Fruit fly (Drosophila melanogaster): ENCODE measurements around the gene wnd.

The wnd gene

dm6 chr3L:19590422-19590821 lies 45.2 kb downstream of the wnd start, which contains the start of gene CG14100 (continued):
- TF ChIP-seq ewg (GFP tag; optimal IDR thresholded peaks at IDR 0.05) (peak; percentile 100), Neu2 (GFP tag; optimal IDR thresholded peaks at IDR 0.05; ENCODE audit: borderline replicate concordance) (peak; percentile 100), cato (GFP tag; optimal IDR thresholded peaks at IDR 0.05; ENCODE audit: borderline replicate concordance) (peak; percentile 100), Asciz (GFP tag; optimal IDR thresholded peaks at IDR 0.05) (peak; percentile 100), hb (GFP tag; IDR thresholded peaks at IDR 0.05; ENCODE audit: partially characterized antibody) (no peak), HmgZ (tag; optimal IDR thresholded peaks at IDR 0.05) (peak; percentile 100), tna (GFP tag; IDR thresholded peaks at IDR 0.05; ENCODE audit: partially characterized antibody) (no peak), zf30C (GFP tag; optimal IDR thresholded peaks at IDR 0.05) (peak; percentile 90), CG15011 (GFP tag; optimal IDR thresholded peaks at IDR 0.05) (peak; percentile 100), yki (optimal IDR thresholded peaks at IDR 0.05) (no peak), wek (GFP tag; optimal IDR thresholded peaks at IDR 0.05) (peak; percentile 100), CG31365 (tag; optimal IDR thresholded peaks at IDR 0.05) (peak; percentile 97), PHDP (tag; optimal IDR thresholded peaks at IDR 0.05) (peak; percentile 100), mam (GFP tag; optimal IDR thresholded peaks at IDR 0.05) (peak; percentile 100), stc (GFP tag; IDR thresholded peaks at IDR 0.05) (peak; percentile 100), CG2712 (tag; optimal IDR thresholded peaks at IDR 0.05) (peak; percentile 100), croc (GFP tag; conservative IDR thresholded peaks at IDR 0.05) (peak; percentile 100), Nf-YA (GFP tag; IDR thresholded peaks at IDR 0.05) (peak; percentile 100), CG12942 (GFP tag; optimal IDR thresholded peaks at IDR 0.05) (peak; percentile 100), stwl (tag; optimal IDR thresholded peaks at IDR 0.05) (peak; percentile 99), Mes4 (GFP tag; optimal IDR thresholded peaks at IDR 0.05) (peak; percentile 100), Stat92E (GFP tag; optimal IDR thresholded peaks at IDR 0.05) (peak in 1 of 3 experiments; percentile 100), CG12104 (GFP tag; optimal IDR thresholded peaks at IDR 0.05) (peak; percentile 100), CG10274 (GFP tag; optimal IDR thresholded peaks at IDR 0.05) (peak; percentile 98), Hand (GFP tag; optimal IDR thresholded peaks at IDR 0.05) (peak; percentile 100), Dad (GFP tag; optimal IDR thresholded peaks at IDR 0.05) (peak; percentile 100), CG11723 (GFP tag; optimal IDR thresholded peaks at IDR 0.05) (peak; percentile 100), CG18262 (tag; optimal IDR thresholded peaks at IDR 0.05) (peak; percentile 100), BEAF-32 (GFP tag; optimal IDR thresholded peaks at IDR 0.05) (peak; percentile 63), dmrt11E (tag; optimal IDR thresholded peaks at IDR 0.05) (peak; percentile 100), Abd-B (GFP tag; optimal IDR thresholded peaks at IDR 0.05) (peak; percentile 100), crc (GFP tag; optimal IDR thresholded peaks at IDR 0.05) (peak; percentile 100), NFAT (GFP tag; IDR thresholded peaks at IDR 0.05) (peak; percentile 100), NC2β (GFP tag; optimal IDR thresholded peaks at IDR 0.05) (peak; percentile 100), CG31388 (GFP tag; optimal IDR thresholded peaks at IDR 0.05) (peak; percentile 100), sug (tag; optimal IDR thresholded peaks at IDR 0.05) (peak; percentile 100), CG18764 (GFP tag; optimal IDR thresholded peaks at IDR 0.05) (peak; percentile 100), ranshi (GFP tag; IDR thresholded peaks at IDR 0.05) (peak; percentile 100), ttk (GFP tag; IDR thresholded peaks at IDR 0.05) (peak; percentile 100), NK7.1 (GFP tag; optimal IDR thresholded peaks at IDR 0.05) (peak; percentile 100), chif (GFP tag; optimal IDR thresholded peaks at IDR 0.05) (peak; percentile 100), Sry-β (GFP tag; optimal IDR thresholded peaks at IDR 0.05) (peak; percentile 87), Vsx1 (GFP tag; optimal IDR thresholded peaks at IDR 0.05) (peak; percentile 99), Atf6 (GFP tag; IDR thresholded peaks at IDR 0.05) (peak; percentile 100), Adf1 (GFP tag; IDR thresholded peaks at IDR 0.05) (peak; percentile 97), kah (GFP tag; optimal IDR thresholded peaks at IDR 0.05) (peak; percentile 100), exex (tag; optimal IDR thresholded peaks at IDR 0.05) (peak; percentile 100), sob (GFP tag; IDR thresholded peaks at IDR 0.05) (peak; percentile 100), ato (GFP tag; IDR thresholded peaks at IDR 0.05; ENCODE audit: partially characterized antibody) (no peak), CG11085 (GFP tag; IDR thresholded peaks at IDR 0.05) (peak; percentile 100)

All from whole organism, embryonic.